ENCODE assay signal across 1 fruit fly cellular context in genomic region chr3R:5367512-5368169, dm6.
TF ChIP-seq lines count a peak whose summit lies in the region.

No protein-coding gene starts in this region.

TF ChIP-seq in whole organism, embryonic, 481 proteins besides CTCF, POLR2A, EP300 and RAD21 (continued from another document):
- TF ChIP-seq Oli (tag; optimal IDR thresholded peaks at IDR 0.05; lab: Kevin White, UChicago) (no peak), inv (GFP tag; IDR thresholded peaks at IDR 0.05; lab: Robert Waterston, UW; ENCODE audit: partially characterized antibody) (no peak), ssp (GFP tag; IDR thresholded peaks at IDR 0.05; lab: Robert Waterston, UW) (no peak), esg (GFP tag; conservative IDR thresholded peaks at IDR 0.05; lab: Robert Waterston, UW) (no peak), luna (GFP tag; optimal IDR thresholded peaks at IDR 0.05; lab: Kevin White, UChicago) (no peak), slp2 (GFP tag; optimal IDR thresholded peaks at IDR 0.05; lab: Kevin White, UChicago) (no peak), CG32767 (GFP tag; IDR thresholded peaks at IDR 0.05; lab: Robert Waterston, UW) (peak; percentile 79), CG2120 (GFP tag; optimal IDR thresholded peaks at IDR 0.05; lab: Kevin White, UChicago) (no peak), sqz (GFP tag; optimal IDR thresholded peaks at IDR 0.05; lab: Kevin White, UChicago) (peak; percentile 13), ash1 (GFP tag; optimal IDR thresholded peaks at IDR 0.05; lab: Kevin White, UChicago) (peak; percentile 81), her (GFP tag; optimal IDR thresholded peaks at IDR 0.05; lab: Kevin White, UChicago) (no peak), slou (GFP tag; optimal IDR thresholded peaks at IDR 0.05; lab: Kevin White, UChicago) (no peak), ERR (GFP tag; optimal IDR thresholded peaks at IDR 0.05; lab: Kevin White, UChicago) (no peak), ci (GFP tag; IDR thresholded peaks at IDR 0.05; lab: Robert Waterston, UW) (no peak), CG12942 (GFP tag; optimal IDR thresholded peaks at IDR 0.05; lab: Kevin White, UChicago) (no peak), CG12744 (GFP tag; optimal IDR thresholded peaks at IDR 0.05; lab: Kevin White, UChicago) (no peak), z (GFP tag; IDR thresholded peaks at IDR 0.05; lab: Robert Waterston, UW) (no peak), Ets97D (GFP tag; optimal IDR thresholded peaks at IDR 0.05; lab: Kevin White, UChicago) (no peak), CG6813 (GFP tag; optimal IDR thresholded peaks at IDR 0.05; lab: Kevin White, UChicago) (peak; percentile 8), CG16863 (GFP tag; optimal IDR thresholded peaks at IDR 0.05; lab: Kevin White, UChicago) (no peak), Hand (GFP tag; optimal IDR thresholded peaks at IDR 0.05; lab: Kevin White, UChicago) (no peak), Adf1 (GFP tag; IDR thresholded peaks at IDR 0.05; lab: Robert Waterston, UW) (peak; percentile 19; the same call in 1 of the 2 replicates), Opbp (GFP tag; IDR thresholded peaks at IDR 0.05; lab: Robert Waterston, UW; ENCODE audit: partially characterized antibody) (peak; percentile 22; the same call in 1 of the 3 replicates), CG4854 (GFP tag; optimal IDR thresholded peaks at IDR 0.05; lab: Kevin White, UChicago) (no peak), sc (optimal IDR thresholded peaks at IDR 0.05; lab: Kevin White, UChicago) (no peak), sc (GFP tag; optimal IDR thresholded peaks at IDR 0.05; lab: Kevin White, UChicago) (no peak), NfI (GFP tag; optimal IDR thresholded peaks at IDR 0.05; lab: Kevin White, UChicago) (no peak), CG15696 (tag; optimal IDR thresholded peaks at IDR 0.05; lab: Kevin White, UChicago) (no peak), C15 (GFP tag; IDR thresholded peaks at IDR 0.05; lab: Robert Waterston, UW) (no peak), CG6689 (GFP tag; IDR thresholded peaks at IDR 0.05; lab: Robert Waterston, UW) (no peak), Dbx (GFP tag; IDR thresholded peaks at IDR 0.05; lab: Robert Waterston, UW) (peak; percentile 48; the same call in 1 of the 3 replicates), CG7786 (GFP tag; optimal IDR thresholded peaks at IDR 0.05; lab: Kevin White, UChicago) (no peak), Poxn (GFP tag; IDR thresholded peaks at IDR 0.05; lab: Robert Waterston, UW) (no peak), nerfin-2 (GFP tag; IDR thresholded peaks at IDR 0.05; lab: Robert Waterston, UW; ENCODE audit: partially characterized antibody) (no peak), Abd-B (GFP tag; optimal IDR thresholded peaks at IDR 0.05; lab: Kevin White, UChicago) (no peak), CG33213 (GFP tag; optimal IDR thresholded peaks at IDR 0.05; lab: Kevin White, UChicago) (no peak), CG3847 (GFP tag; IDR thresholded peaks at IDR 0.05; lab: Robert Waterston, UW) (no peak), CG9215 (GFP tag; IDR thresholded peaks at IDR 0.05; lab: Robert Waterston, UW) (no peak), CG3065 (GFP tag; optimal IDR thresholded peaks at IDR 0.05; lab: Kevin White, UChicago) (no peak), kni (GFP tag; optimal IDR thresholded peaks at IDR 0.05; lab: Kevin White, UChicago) (peak; percentile 83), Dref (GFP tag; IDR thresholded peaks at IDR 0.05; lab: Robert Waterston, UW) (peak; percentile 35; the same call in 1 of the 2 replicates), CG31365 (tag; optimal IDR thresholded peaks at IDR 0.05; lab: Kevin White, UChicago) (no peak), CG3995 (GFP tag; optimal IDR thresholded peaks at IDR 0.05; lab: Kevin White, UChicago) (no peak), Stat92E (GFP tag; optimal IDR thresholded peaks at IDR 0.05; lab: Kevin White, UChicago) (no peak), Taf1 (GFP tag; IDR thresholded peaks at IDR 0.05; lab: Robert Waterston, UW) (peak; percentile 15; the same call in 1 of the 2 replicates), Atf6 (GFP tag; IDR thresholded peaks at IDR 0.05; lab: Robert Waterston, UW) (0 out of 2 replicates have a peak, but pooled peaks have one; percentile 27), NFAT (GFP tag; IDR thresholded peaks at IDR 0.05; lab: Robert Waterston, UW) (peak; percentile 44; the same call in 1 of the 2 replicates), kay (GFP tag; optimal IDR thresholded peaks at IDR 0.05; lab: Kevin White, UChicago) (no peak), lola (GFP tag; optimal IDR thresholded peaks at IDR 0.05; lab: Kevin White, UChicago) (no peak), CG9437 (GFP tag; optimal IDR thresholded peaks at IDR 0.05; lab: Kevin White, UChicago) (no peak), sens (GFP tag; lab: Kevin White, UChicago) (no peak), CG13894 (tag; optimal IDR thresholded peaks at IDR 0.05; lab: Kevin White, UChicago) (peak; percentile 11), ase (GFP tag; IDR thresholded peaks at IDR 0.05; lab: Robert Waterston, UW) (no peak; the same call in 2 of the 3 replicates), CG6683 (GFP tag; optimal IDR thresholded peaks at IDR 0.05; lab: Kevin White, UChicago) (no peak), ind (GFP tag; optimal IDR thresholded peaks at IDR 0.05; lab: Kevin White, UChicago) (no peak), Elba2 (GFP tag; optimal IDR thresholded peaks at IDR 0.05; lab: Kevin White, UChicago) (peak; percentile 84), CG10565 (GFP tag; optimal IDR thresholded peaks at IDR 0.05; lab: Kevin White, UChicago) (no peak)
TF ChIP-seq in whole organism, embryonic: peak in this region for 107.
